Worm (Caenorhabditis elegans) whole organism, L1 larva: Measurements from ENCODE around the gene F56F10.2.
A peak's percentile ranks its signal among the peaks of the same experiment; 100 is the strongest.

Experiments used
- C04F5.9 ChIP-seq: sonication (generic microtip); optimal IDR thresholded peaks from 2 replicates; lab custom pipeline; 2016; ENCODE audit warnings: missing genetic modification characterization, missing compliant biosample characterization
- F16B12.6 ChIP-seq: fragments of 150-350 bp; optimal IDR thresholded peaks from 2 replicates; lab custom pipeline; 2014; ENCODE audit warnings: missing biosample characterization, missing genetic modification characterization
- Y116A8C.19 ChIP-seq: sonication (generic microtip); optimal IDR thresholded peaks from 2 replicates; lab custom pipeline; 2016; ENCODE audit warnings: missing compliant biosample characterization, missing genetic modification characterization, borderline replicate concordance
- aha-1 ChIP-seq: fragments of 150-350 bp; optimal IDR thresholded peaks from 2 replicates; lab custom pipeline; 2014; ENCODE audit warnings: missing biosample characterization, missing genetic modification characterization
- alr-1 ChIP-seq: fragments of 200-800 bp; sonication (Bioruptor generic); optimal IDR thresholded peaks from 2 replicates; lab custom pipeline; 2018; ENCODE audit warnings: borderline replicate concordance, mild to moderate bottlenecking, missing genetic modification characterization, missing compliant biosample characterization
- ama-1 ChIP-seq: fragments of 150-350 bp; optimal IDR thresholded peaks from 2 replicates; lab custom pipeline; 2014
- ceh-63 ChIP-seq: fragments of 200-800 bp; sonication (Bioruptor generic); optimal IDR thresholded peaks from 2 replicates; lab custom pipeline; 2018; ENCODE audit warnings: mild to moderate bottlenecking, missing genetic modification characterization, missing compliant biosample characterization
- ceh-8 ChIP-seq: fragments of 200-800 bp; sonication (Bioruptor generic); optimal IDR thresholded peaks from 2 replicates; lab custom pipeline; 2018; ENCODE audit warnings: mild to moderate bottlenecking, missing genetic modification characterization, moderate library complexity, missing compliant biosample characterization
- dpl-1 ChIP-seq, 3 experiments: fragments of 150-350 bp in 2 of 3; sonication (generic microtip) in 1 of 3; optimal IDR thresholded peaks; 2 replicates each; lab custom pipeline; 2014 to 2017; ENCODE audit warnings: missing biosample characterization in 3 of 3, missing genetic modification characterization in 3 of 3, missing genetic modification reagents in 3 of 3
- dsc-1 ChIP-seq: sonication (generic microtip); optimal IDR thresholded peaks from 2 replicates; lab custom pipeline; 2016; ENCODE audit warnings: mild to moderate bottlenecking, missing genetic modification characterization, missing compliant biosample characterization
- efl-1 ChIP-seq, 4 experiments: fragments of 150-350 bp; optimal IDR thresholded peaks in 3 of 4; peaks in 1 of 4; 1 replicate in 1 of 4; 2 replicates in 3 of 4; lab custom pipeline; 2014; ENCODE audit warnings: missing biosample characterization in 2 of 4, missing genetic modification characterization in 2 of 4, missing genetic modification reagents in 2 of 4
- efl-3 ChIP-seq: fragments of 200-800 bp; sonication (Bioruptor generic); optimal IDR thresholded peaks from 2 replicates; lab custom pipeline; 2018; ENCODE audit warnings: mild to moderate bottlenecking, missing genetic modification characterization, missing compliant biosample characterization
- egl-13 ChIP-seq: sonication (generic microtip); optimal IDR thresholded peaks from 2 replicates; lab custom pipeline; 2016; ENCODE audit warnings: missing genotype, missing genetic modification reagents, missing genetic modification characterization, missing compliant biosample characterization
- egl-27 ChIP-seq, 2 experiments: fragments of 150-350 bp in 1 of 2; sonication (generic microtip); optimal IDR thresholded peaks; 3 replicates each; lab custom pipeline; 2017 to 2018; ENCODE audit warnings: missing biosample characterization in 2 of 2, missing genetic modification characterization in 2 of 2, missing genetic modification reagents in 2 of 2
- elt-2 ChIP-seq: sonication (generic microtip); optimal IDR thresholded peaks from 2 replicates; lab custom pipeline; 2016; ENCODE audit warnings: missing genetic modification characterization, mild to moderate bottlenecking, inconsistent platforms, missing compliant biosample characterization, missing genetic modification reagents
- elt-3 ChIP-seq, 6 experiments: fragments of 150-350 bp in 1 of 6; sonication (generic microtip); optimal IDR thresholded peaks; 2 replicates each; lab custom pipeline; 2017 to 2018; ENCODE audit warnings: missing biosample characterization in 6 of 6, missing genetic modification characterization in 6 of 6, inconsistent platforms in 1 of 6
- fkh-10 ChIP-seq: sonication (generic microtip); optimal IDR thresholded peaks from 2 replicates; lab custom pipeline; 2017; ENCODE audit warnings: missing biosample characterization, missing genetic modification reagents, missing genetic modification characterization
- fkh-4 ChIP-seq: sonication (generic microtip); optimal IDR thresholded peaks from 2 replicates; lab custom pipeline; 2016; ENCODE audit warnings: missing compliant biosample characterization, missing genetic modification characterization, borderline replicate concordance
- fkh-8 ChIP-seq: sonication (generic microtip); optimal IDR thresholded peaks from 2 replicates; lab custom pipeline; 2016; ENCODE audit warnings: mild to moderate bottlenecking, missing genetic modification characterization, missing compliant biosample characterization
- grh-1 ChIP-seq: fragments of 200-800 bp; sonication (Bioruptor generic); IDR thresholded peaks from 2 replicates; pipeline ENCODE4 v1.3.6; 2022; ENCODE audit warnings: missing genetic modification reagents, missing genetic modification characterization, missing compliant biosample characterization
- hpl-2 ChIP-seq: fragments of 150-350 bp; optimal IDR thresholded peaks from 2 replicates; lab custom pipeline; 2014; ENCODE audit warnings: missing biosample characterization, missing genetic modification reagents, missing genetic modification characterization
- irx-1 ChIP-seq: sonication (generic microtip); optimal IDR thresholded peaks from 2 replicates; lab custom pipeline; 2016; ENCODE audit warnings: missing genetic modification characterization, missing compliant biosample characterization
- isw-1 ChIP-seq: fragments of 200-800 bp; sonication (Bioruptor generic); IDR thresholded peaks from 2 replicates; pipeline ENCODE4 v1.3.6; 2022; ENCODE audit warnings: missing genetic modification characterization, missing compliant biosample characterization
- jun-1 ChIP-seq: fragments of 150-350 bp; optimal IDR thresholded peaks from 2 replicates; lab custom pipeline; 2014; ENCODE audit warnings: missing biosample characterization, missing genetic modification reagents, missing genetic modification characterization
- lin-14 ChIP-seq: fragments of 200-800 bp; sonication (Bioruptor generic); optimal IDR thresholded peaks from 2 replicates; lab custom pipeline; 2018; ENCODE audit warnings: mild to moderate bottlenecking, missing genetic modification characterization, moderate library complexity, missing compliant biosample characterization
- mab-9 ChIP-seq: fragments of 200-800 bp; sonication (Bioruptor generic); IDR thresholded peaks from 2 replicates; pipeline ENCODE4 v1.3.6; 2022; ENCODE audit warnings: missing genetic modification reagents, missing genetic modification characterization, missing compliant biosample characterization
- mdl-1 ChIP-seq, 2 experiments: fragments of 150-350 bp; optimal IDR thresholded peaks; 2 replicates each; lab custom pipeline; 2014 to 2017; ENCODE audit warnings: missing biosample characterization in 2 of 2, missing genetic modification characterization in 2 of 2, inconsistent platforms in 1 of 2
- mef-2 ChIP-seq: fragments of 150-350 bp; optimal IDR thresholded peaks from 2 replicates; lab custom pipeline; 2014; ENCODE audit warnings: missing biosample characterization, missing genetic modification characterization
- mep-1 ChIP-seq: fragments of 150-350 bp; optimal IDR thresholded peaks from 2 replicates; lab custom pipeline; 2014; ENCODE audit warnings: missing biosample characterization, missing genetic modification characterization
- nhr-12 ChIP-seq: sonication (generic microtip); optimal IDR thresholded peaks from 2 replicates; lab custom pipeline; 2017; ENCODE audit warnings: missing biosample characterization, missing genetic modification characterization
- nhr-20 ChIP-seq: sonication (generic microtip); optimal IDR thresholded peaks from 2 replicates; lab custom pipeline; 2016; ENCODE audit warnings: mild to moderate bottlenecking, missing genetic modification characterization, missing compliant biosample characterization
- nhr-237 ChIP-seq: fragments of 150-350 bp; optimal IDR thresholded peaks from 2 replicates; lab custom pipeline; 2014; ENCODE audit warnings: missing biosample characterization, missing genetic modification characterization
- nhr-76 ChIP-seq: sonication (generic microtip); optimal IDR thresholded peaks from 2 replicates; lab custom pipeline; 2017; ENCODE audit warnings: missing biosample characterization, missing genetic modification characterization
- nhr-77 ChIP-seq: fragments of 150-350 bp; optimal IDR thresholded peaks from 2 replicates; lab custom pipeline; 2014; ENCODE audit warnings: missing biosample characterization, missing genetic modification characterization
- nhr-85 ChIP-seq: sonication (generic microtip); peaks from one replicate; lab custom pipeline; 2016; ENCODE audit warnings: missing genetic modification characterization, inconsistent platforms, missing compliant biosample characterization
- nhr-90 ChIP-seq: sonication (generic microtip); optimal IDR thresholded peaks from 2 replicates; lab custom pipeline; 2016; ENCODE audit warnings: mild to moderate bottlenecking, missing genetic modification characterization, missing compliant biosample characterization; ENCODE audit not compliant: poor library complexity
- pag-3 ChIP-seq: sonication (generic microtip); optimal IDR thresholded peaks from 2 replicates; lab custom pipeline; 2017; ENCODE audit warnings: missing genetic modification characterization, mild to moderate bottlenecking, missing compliant biosample characterization, antibody characterized with exemption, borderline replicate concordance; ENCODE audit not compliant: insufficient read depth
- rnt-1 ChIP-seq: sonication (generic microtip); optimal IDR thresholded peaks from 2 replicates; lab custom pipeline; 2016; ENCODE audit warnings: mild to moderate bottlenecking, missing genetic modification characterization, moderate library complexity, missing compliant biosample characterization
- skn-1 ChIP-seq: fragments of 150-350 bp; optimal IDR thresholded peaks from 2 replicates; lab custom pipeline; 2014; ENCODE audit warnings: missing biosample characterization, missing genetic modification characterization
- sox-4 ChIP-seq: sonication (generic microtip); optimal IDR thresholded peaks from 2 replicates; lab custom pipeline; 2016; ENCODE audit warnings: missing genetic modification characterization, missing compliant biosample characterization
- sptf-1 ChIP-seq: fragments of 150-350 bp; optimal IDR thresholded peaks from 2 replicates; lab custom pipeline; 2014; ENCODE audit warnings: missing biosample characterization, missing genetic modification characterization
- swsn-7 ChIP-seq: sonication (generic microtip); optimal IDR thresholded peaks from 2 replicates; lab custom pipeline; 2016; ENCODE audit warnings: missing genetic modification characterization, missing compliant biosample characterization
- tbx-2 ChIP-seq: sonication (generic microtip); optimal IDR thresholded peaks from 2 replicates; lab custom pipeline; 2016; ENCODE audit warnings: missing genetic modification characterization, missing compliant biosample characterization
- unc-30 ChIP-seq: sonication (generic microtip); optimal IDR thresholded peaks from 2 replicates; lab custom pipeline; 2017; ENCODE audit warnings: missing biosample characterization, missing genetic modification characterization
- unc-98 ChIP-seq: fragments of 200-800 bp; sonication (Bioruptor generic); IDR thresholded peaks from 2 replicates; pipeline ENCODE4 v1.3.6; 2022; ENCODE audit warnings: missing genetic modification characterization, missing compliant biosample characterization
- zip-4 ChIP-seq: fragments of 200-800 bp; sonication (Bioruptor generic); optimal IDR thresholded peaks from 2 replicates; lab custom pipeline; 2018; ENCODE audit warnings: mild to moderate bottlenecking, missing genetic modification characterization, moderate library complexity, missing compliant biosample characterization
- ztf-11 ChIP-seq, 2 experiments: sonication (generic microtip); optimal IDR thresholded peaks; 2 replicates each; lab custom pipeline; 2016 to 2017; ENCODE audit warnings: missing genetic modification characterization in 2 of 2, missing biosample characterization in 1 of 2, missing compliant biosample characterization in 1 of 2

F56F10.2 gene

ce11 chrX:876935-877334 is 17.5 kb downstream of the F56F10.2 start, which contains the start of gene ZC13.1 (continued):
- TF ChIP-seq nhr-85 (peak; percentile 73), sptf-1 (no peak), fkh-8 (peak; percentile 71), ceh-8 (no peak), isw-1 (GFP tag; lab: Robert Waterston, UW) (no peak), ceh-63 (no peak), skn-1 (tag; lab: Kevin White, UChicago) (peak; percentile 96), unc-30 (no peak), zip-4 (GFP tag; lab: Kevin White, UChicago) (no peak), pag-3 (tag; lab: Kevin White, UChicago) (no peak), mdl-1 (tag; optimal IDR thresholded peaks at IDR 0.05; lab: Kevin White, UChicago) (peak in 1 of 2 experiments; percentile 51), fkh-10 (peak; percentile 28), nhr-77 (peak; percentile 58), mef-2 (peak; percentile 3), efl-3 (GFP tag; lab: Kevin White, UChicago) (no peak), egl-27 (tag; optimal IDR thresholded peaks at IDR 0.05; lab: Kevin White, UChicago) (no peak), nhr-237 (tag; lab: Kevin White, UChicago) (no peak), tbx-2 (tag; lab: Kevin White, UChicago) (peak; percentile 53), hpl-2 (no peak), sox-4 (no peak), mab-9 (no peak), elt-2 (tag; lab: Kevin White, UChicago) (no peak), nhr-20 (tag; lab: Kevin White, UChicago) (peak; percentile 62), nhr-76 (tag; lab: Kevin White, UChicago) (no peak), dsc-1 (tag; lab: Kevin White, UChicago) (peak; percentile 13), mep-1 (tag; lab: Kevin White, UChicago) (peak; percentile 86)

DNA sequence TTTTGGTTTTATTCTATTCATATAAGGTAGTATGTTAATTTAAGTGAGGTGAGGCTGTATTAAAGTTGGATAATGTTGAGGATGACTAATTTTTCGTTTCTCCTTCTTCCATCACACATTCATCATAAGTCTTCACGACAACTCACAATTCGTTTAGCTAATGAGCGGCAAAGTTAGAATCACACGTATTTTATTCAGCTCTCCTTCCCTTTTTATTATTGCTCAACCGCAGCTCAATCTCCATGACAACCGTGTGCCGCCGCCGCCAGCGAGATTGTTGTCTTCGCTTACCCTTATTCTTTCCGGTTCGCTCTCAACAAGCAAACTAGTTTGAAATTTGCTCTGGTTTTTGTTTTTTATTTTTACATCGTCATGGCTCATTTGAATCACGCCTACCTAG is 21.0 kb downstream of the F56F10.2 start, which contains the start of gene ZC13.2:
Gene ZC13.2 (plus strand): TSS at position 301 of the 400 bp plus-strand sequence.
- TF ChIP-seq fkh-8 (peak; percentile 61), unc-98 (no peak), sptf-1 (no peak), jun-1 (tag; lab: Kevin White, UChicago) (no peak), C04F5.9 (tag; lab: Kevin White, UChicago) (no peak), ceh-8 (peak; percentile 25), nhr-12 (tag; lab: Kevin White, UChicago) (no peak), ztf-11 (tag; optimal IDR thresholded peaks at IDR 0.05; lab: Kevin White, UChicago) (no peak), aha-1 (tag; lab: Kevin White, UChicago) (no peak), egl-13 (no peak)
- TF ChIP-seq, all 84 proteins: peak for 2

- TF ChIP-seq swsn-7 (tag; lab: Kevin White, UChicago): no peak
- no peak for TF ChIP-seq efl-1 (optimal IDR thresholded peaks at IDR 0.05; lab: Kevin White, UChicago)
- TF ChIP-seq efl-1 (GFP tag; optimal IDR thresholded peaks at IDR 0.05 in 1 of 2; lab: Kevin White, UChicago): no peak
- no peak for TF ChIP-seq Y116A8C.19 (tag; lab: Kevin White, UChicago)
- no peak for TF ChIP-seq elt-3 (tag; optimal IDR thresholded peaks at IDR 0.05; lab: Kevin White, UChicago)
- no peak for TF ChIP-seq ama-1 (lab: Kevin White, UChicago)
- no peak for TF ChIP-seq nhr-77
- no peak for TF ChIP-seq mef-2
- TF ChIP-seq hpl-2: no peak
- TF ChIP-seq alr-1: no peak
- TF ChIP-seq lin-14 (GFP tag; lab: Kevin White, UChicago): no peak
- TF ChIP-seq dpl-1 (GFP tag; optimal IDR thresholded peaks at IDR 0.05; lab: Kevin White, UChicago): no peak
- TF ChIP-seq irx-1 (tag; lab: Kevin White, UChicago): no peak
- TF ChIP-seq grh-1 (GFP tag; lab: Robert Waterston, UW): no peak
- no peak for TF ChIP-seq F16B12.6
- no peak for TF ChIP-seq rnt-1 (tag; lab: Kevin White, UChicago)
- no peak for TF ChIP-seq skn-1 (tag; lab: Kevin White, UChicago)
- no peak for TF ChIP-seq isw-1 (GFP tag; lab: Robert Waterston, UW)
- TF ChIP-seq fkh-4 (tag; lab: Kevin White, UChicago): no peak
- no peak for TF ChIP-seq nhr-90 (tag; lab: Kevin White, UChicago)
- TF ChIP-seq, all 84 proteins: peak for 0
Measured at ce11 chrX:888294-888693, 28.9 kb downstream of the F56F10.2 start, which contains the start of gene mam-1. TSS of gene mam-1 (minus strand) at chrX:888394.
